Worm (Caenorhabditis elegans) whole organism, L3 larva: ENCODE measurements around the gene K02D10.4.

Experiments used
- R02D3.7 ChIP-seq: fragments of 150-350 bp; optimal IDR thresholded peaks from 2 replicates; lab custom pipeline; 2014; ENCODE audit warnings: missing biosample characterization, missing genetic modification characterization
- ZK546.5 ChIP-seq: sonication (generic microtip); optimal IDR thresholded peaks from 2 replicates; lab custom pipeline; 2017; ENCODE audit warnings: missing biosample characterization, missing genetic modification characterization
- aly-2 ChIP-seq: fragments of 150-350 bp; optimal IDR thresholded peaks from 2 replicates; lab custom pipeline; 2014; ENCODE audit warnings: missing biosample characterization, missing genetic modification characterization
- ama-1 ChIP-seq: fragments of 150-350 bp; optimal IDR thresholded peaks from 2 replicates; lab custom pipeline; 2018
- ceh-28 ChIP-seq: fragments of 150-350 bp; optimal IDR thresholded peaks from 2 replicates; lab custom pipeline; 2014; ENCODE audit warnings: missing biosample characterization, missing genetic modification reagents, missing genetic modification characterization
- daf-12 ChIP-seq: fragments of 150-350 bp; optimal IDR thresholded peaks from 2 replicates; lab custom pipeline; 2014; ENCODE audit warnings: missing biosample characterization, missing genetic modification reagents, missing genetic modification characterization
- egl-27 ChIP-seq: sonication (generic microtip); optimal IDR thresholded peaks from 4 replicates; lab custom pipeline; 2017; ENCODE audit warnings: missing biosample characterization, missing genetic modification reagents, missing genetic modification characterization
- egl-5 ChIP-seq: fragments of 150-350 bp; optimal IDR thresholded peaks from 2 replicates; lab custom pipeline; 2017; ENCODE audit warnings: missing biosample characterization, missing genetic modification reagents, missing genetic modification characterization, inconsistent platforms
- elt-1 ChIP-seq: fragments of 150-350 bp; optimal IDR thresholded peaks from 2 replicates; lab custom pipeline; 2014; ENCODE audit warnings: missing biosample characterization, missing genetic modification characterization
- elt-2 ChIP-seq: sonication (generic microtip); optimal IDR thresholded peaks from 2 replicates; lab custom pipeline; 2016; ENCODE audit warnings: missing genetic modification reagents, mild to moderate bottlenecking, missing genetic modification characterization, missing compliant biosample characterization
- elt-3 ChIP-seq, 3 experiments: fragments of 150-350 bp in 1 of 3; sonication (generic microtip) in 2 of 3; optimal IDR thresholded peaks; 2 replicates in 2 of 3; 4 replicates in 1 of 3; lab custom pipeline; 2014 to 2017; ENCODE audit warnings: missing biosample characterization in 3 of 3, missing genetic modification characterization in 3 of 3
- eor-1 ChIP-seq, 2 experiments: fragments of 150-350 bp; optimal IDR thresholded peaks; 2 replicates each; lab custom pipeline; 2014 to 2018; ENCODE audit warnings: missing biosample characterization in 2 of 2, missing genetic modification characterization in 2 of 2
- fkh-2 ChIP-seq: fragments of 150-350 bp; optimal IDR thresholded peaks from 2 replicates; lab custom pipeline; 2014; ENCODE audit warnings: missing biosample characterization, missing genetic modification reagents, missing genetic modification characterization
- fos-1 ChIP-seq: fragments of 150-350 bp; optimal IDR thresholded peaks from 2 replicates; lab custom pipeline; 2014; ENCODE audit warnings: missing biosample characterization, missing genetic modification characterization
- hmg-11 ChIP-seq: sonication (generic microtip); optimal IDR thresholded peaks from 2 replicates; lab custom pipeline; 2016; ENCODE audit warnings: missing genetic modification characterization, missing compliant biosample characterization
- jun-1 ChIP-seq: fragments of 150-350 bp; optimal IDR thresholded peaks from 2 replicates; lab custom pipeline; 2014; ENCODE audit warnings: missing biosample characterization, missing genetic modification reagents, missing genetic modification characterization
- lin-15B ChIP-seq: fragments of 150-350 bp; optimal IDR thresholded peaks from 2 replicates; lab custom pipeline; 2014; ENCODE audit warnings: missing biosample characterization, missing genetic modification characterization
- lin-39 ChIP-seq: fragments of 150-350 bp; optimal IDR thresholded peaks from 2 replicates; lab custom pipeline; 2018; ENCODE audit warnings: missing biosample characterization, missing genetic modification reagents, missing genetic modification characterization
- lsy-12 ChIP-seq: sonication (generic microtip); optimal IDR thresholded peaks from 2 replicates; lab custom pipeline; 2016; ENCODE audit warnings: mild to moderate bottlenecking, missing genetic modification characterization, missing compliant biosample characterization
- mdl-1 ChIP-seq: fragments of 150-350 bp; optimal IDR thresholded peaks from 2 replicates; lab custom pipeline; 2014; ENCODE audit warnings: missing biosample characterization, missing genetic modification characterization
- nfya-1 ChIP-seq: sonication (generic microtip); optimal IDR thresholded peaks from 2 replicates; lab custom pipeline; 2017; ENCODE audit warnings: missing genetic modification characterization, mild to moderate bottlenecking, missing compliant biosample characterization, antibody characterized with exemption, moderate library complexity; ENCODE audit not compliant: insufficient read depth
- nhr-11 ChIP-seq: fragments of 150-350 bp; optimal IDR thresholded peaks from 2 replicates; lab custom pipeline; 2014; ENCODE audit warnings: missing biosample characterization, missing genetic modification characterization
- nhr-12 ChIP-seq: fragments of 150-350 bp; optimal IDR thresholded peaks from 2 replicates; lab custom pipeline; 2014; ENCODE audit warnings: missing biosample characterization, missing genetic modification characterization
- nhr-23 ChIP-seq: fragments of 150-350 bp; optimal IDR thresholded peaks from 2 replicates; lab custom pipeline; 2014; ENCODE audit warnings: missing biosample characterization, missing genetic modification reagents, missing genetic modification characterization
- nhr-237 ChIP-seq: fragments of 150-350 bp; optimal IDR thresholded peaks from 2 replicates; lab custom pipeline; 2014; ENCODE audit warnings: missing biosample characterization, missing genetic modification characterization
- nhr-25 ChIP-seq: sonication (generic microtip); optimal IDR thresholded peaks from 2 replicates; lab custom pipeline; 2017; ENCODE audit warnings: missing biosample characterization, missing genetic modification characterization
- nhr-28 ChIP-seq: fragments of 150-350 bp; optimal IDR thresholded peaks from 2 replicates; lab custom pipeline; 2014; ENCODE audit warnings: missing biosample characterization, missing genetic modification characterization
- nhr-43 ChIP-seq: sonication (generic microtip); optimal IDR thresholded peaks from 2 replicates; lab custom pipeline; 2016; ENCODE audit warnings: mild to moderate bottlenecking, missing genetic modification characterization, missing compliant biosample characterization; ENCODE audit not compliant: poor library complexity, severe bottlenecking
- nhr-76 ChIP-seq: fragments of 150-350 bp; sonication (generic microtip); optimal IDR thresholded peaks from 5 replicates; lab custom pipeline; 2014; ENCODE audit warnings: missing biosample characterization, missing genetic modification characterization
- nhr-77 ChIP-seq: fragments of 150-350 bp; optimal IDR thresholded peaks from 2 replicates; lab custom pipeline; 2014; ENCODE audit warnings: missing biosample characterization, missing genetic modification characterization
- pha-4 ChIP-seq: fragments of 150-350 bp; optimal IDR thresholded peaks from 2 replicates; lab custom pipeline; 2014; ENCODE audit warnings: missing biosample characterization, missing genetic modification reagents, missing genetic modification characterization
- pqm-1 ChIP-seq: fragments of 150-350 bp; optimal IDR thresholded peaks from 2 replicates; lab custom pipeline; 2017; ENCODE audit warnings: missing biosample characterization, missing genetic modification characterization, inconsistent platforms
- sea-2 ChIP-seq: fragments of 150-350 bp; sonication (generic microtip); optimal IDR thresholded peaks from 4 replicates; lab custom pipeline; 2014; ENCODE audit warnings: missing biosample characterization, missing genetic modification reagents, missing genetic modification characterization
- skn-1 ChIP-seq: fragments of 150-350 bp; optimal IDR thresholded peaks from 2 replicates; lab custom pipeline; 2014; ENCODE audit warnings: missing biosample characterization, missing genetic modification characterization
- snpc-4 ChIP-seq: fragments of 150-350 bp; optimal IDR thresholded peaks from 2 replicates; lab custom pipeline; 2014; ENCODE audit warnings: missing biosample characterization, missing genetic modification characterization
- tbx-2 ChIP-seq: sonication (generic microtip); optimal IDR thresholded peaks from 2 replicates; lab custom pipeline; 2016; ENCODE audit warnings: mild to moderate bottlenecking, missing genetic modification characterization, missing compliant biosample characterization
- unc-62 ChIP-seq: fragments of 150-350 bp; sonication (generic microtip); optimal IDR thresholded peaks from 4 replicates; lab custom pipeline; 2014; ENCODE audit warnings: missing biosample characterization, missing genetic modification reagents, missing genetic modification characterization
- zag-1 ChIP-seq: fragments of 150-350 bp; optimal IDR thresholded peaks from 2 replicates; lab custom pipeline; 2014; ENCODE audit warnings: missing biosample characterization, missing genetic modification characterization
- ztf-11 ChIP-seq: fragments of 150-350 bp; optimal IDR thresholded peaks from 2 replicates; lab custom pipeline; 2014; ENCODE audit warnings: missing biosample characterization, missing genetic modification characterization

K02D10.4 gene

DNA sequence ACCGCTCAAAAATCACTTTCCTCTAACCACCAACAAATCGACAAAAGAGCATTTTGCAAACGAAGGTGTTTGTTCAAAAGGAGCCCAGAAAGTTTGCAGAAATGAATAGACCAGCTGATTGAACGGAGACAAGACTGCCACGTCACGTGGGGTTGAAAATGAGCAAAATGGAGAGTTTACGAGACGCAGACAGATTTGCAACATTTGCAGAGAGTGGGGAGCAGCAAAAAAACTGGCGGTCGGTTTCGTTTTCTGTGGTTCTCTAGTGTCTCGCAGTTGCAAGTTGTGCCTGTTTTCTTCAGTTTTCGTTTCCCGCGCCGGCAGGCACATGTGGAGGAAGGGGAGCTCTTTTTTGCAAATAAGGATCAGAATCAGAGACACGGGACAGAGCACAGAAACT, 5.6 kb upstream of the K02D10.4 start:
- TF ChIP-seq pqm-1 (tag; lab: Kevin White, UChicago) = peak; percentile 36
- peak; percentile 28 for TF ChIP-seq elt-2 (tag; lab: Kevin White, UChicago)
- TF ChIP-seq zag-1 = no peak
- TF ChIP-seq mdl-1 (tag; lab: Kevin White, UChicago) = peak; percentile 71
- peak; percentile 64 for TF ChIP-seq nfya-1 (tag; lab: Kevin White, UChicago)
- TF ChIP-seq R02D3.7 (tag; lab: Kevin White, UChicago) = no peak
- TF ChIP-seq pha-4 (tag; lab: Kevin White, UChicago) = peak; percentile 96
- TF ChIP-seq lin-39 (tag; lab: Kevin White, UChicago) = peak; percentile 80
- TF ChIP-seq jun-1 (tag; lab: Kevin White, UChicago) = peak; percentile 69
- no peak for TF ChIP-seq ceh-28 (tag; lab: Kevin White, UChicago)
- peak; percentile 27 for TF ChIP-seq lin-15B (tag; lab: Kevin White, UChicago)
- TF ChIP-seq nhr-11 (tag; lab: Kevin White, UChicago) = peak; percentile 36

DNA sequence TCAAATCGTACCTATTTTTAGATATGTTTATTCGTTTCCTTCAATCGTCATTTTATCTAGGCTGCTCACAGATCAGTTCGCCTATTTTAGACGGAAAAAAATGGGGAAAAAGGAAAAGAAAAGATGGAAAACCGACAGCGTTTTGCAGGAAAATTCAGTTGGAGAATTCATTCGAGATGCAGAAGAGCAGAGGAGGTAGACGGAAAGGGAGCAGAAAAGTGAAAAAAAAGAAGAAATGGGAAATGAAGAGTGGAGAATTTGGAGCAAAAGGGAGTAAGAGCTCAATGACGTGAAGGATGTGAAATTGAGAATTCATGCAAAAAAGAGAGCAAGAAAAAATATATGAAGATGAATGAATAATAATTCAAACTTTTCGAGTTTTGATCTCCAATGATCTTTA, 4.7 kb upstream of the K02D10.4 start:
- TF ChIP-seq lin-15B (tag; lab: Kevin White, UChicago) (no peak), egl-27 (tag; lab: Kevin White, UChicago) (no peak), sea-2 (GFP tag; lab: Kevin White, UChicago) (no peak), nhr-11 (tag; lab: Kevin White, UChicago) (no peak), fos-1 (no peak), aly-2 (no peak), R02D3.7 (tag; lab: Kevin White, UChicago) (no peak), jun-1 (tag; lab: Kevin White, UChicago) (no peak), mdl-1 (tag; lab: Kevin White, UChicago) (no peak), nhr-237 (no peak), ceh-28 (tag; lab: Kevin White, UChicago) (no peak), hmg-11 (tag; lab: Kevin White, UChicago) (no peak), nhr-25 (no peak), tbx-2 (tag; lab: Kevin White, UChicago) (no peak), pqm-1 (tag; lab: Kevin White, UChicago) (no peak)
- TF ChIP-seq, all 47 proteins: peak for 0

DNA sequence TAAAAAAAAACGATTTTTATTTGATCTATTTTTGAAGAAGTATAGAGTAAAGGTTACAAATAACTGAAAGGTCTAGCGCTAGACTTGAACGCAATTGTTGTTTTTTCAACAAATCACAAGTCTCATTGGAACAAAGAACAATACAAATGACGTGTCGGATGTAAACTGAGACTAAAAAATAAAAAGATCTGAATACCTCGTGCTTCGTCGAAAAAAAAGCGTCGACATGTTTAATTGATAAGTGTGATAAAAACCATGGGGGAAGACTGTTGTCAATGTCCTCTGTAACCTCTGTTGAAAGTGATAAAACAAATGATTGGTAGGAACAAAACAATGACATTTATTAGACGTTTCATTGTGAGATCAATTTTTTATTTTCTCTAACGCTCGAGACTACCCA, 2.9 kb upstream of the K02D10.4 start:
- TF ChIP-seq pqm-1 (tag; lab: Kevin White, UChicago) (peak; percentile 75), tbx-2 (tag; lab: Kevin White, UChicago) (no peak), jun-1 (tag; lab: Kevin White, UChicago) (peak; percentile 17), nhr-12 (tag; lab: Kevin White, UChicago) (no peak), nhr-25 (peak; percentile 10), nfya-1 (tag; lab: Kevin White, UChicago) (peak; percentile 21), elt-2 (tag; lab: Kevin White, UChicago) (peak; percentile 74), pha-4 (tag; lab: Kevin White, UChicago) (peak; percentile 6), nhr-28 (tag; lab: Kevin White, UChicago) (no peak)

DNA sequence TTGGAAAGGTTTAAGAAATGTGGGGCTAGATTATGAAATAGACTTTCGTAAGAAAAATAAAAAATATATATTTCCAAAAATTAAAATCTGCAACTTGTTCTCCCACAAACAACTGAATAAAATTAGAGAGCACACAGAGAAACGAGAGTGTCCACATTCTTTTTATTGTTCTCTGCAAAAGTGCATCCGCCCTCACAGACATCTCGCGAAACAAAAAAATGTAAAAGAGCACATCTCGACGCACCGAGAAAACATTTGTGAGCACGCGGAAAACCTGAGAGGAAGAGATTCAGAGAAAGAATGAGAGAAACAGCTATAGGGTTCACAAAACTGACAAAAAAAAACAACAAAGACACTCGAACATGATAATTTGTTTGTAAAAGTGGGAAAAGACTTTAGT, 2.3 kb upstream of the K02D10.4 start:
- TF ChIP-seq eor-1 (tag; optimal IDR thresholded peaks at IDR 0.05; lab: Kevin White, UChicago) = no peak
- no peak for TF ChIP-seq elt-3 (tag; optimal IDR thresholded peaks at IDR 0.05; lab: Kevin White, UChicago)
- TF ChIP-seq lin-39 (tag; lab: Kevin White, UChicago) = peak; percentile 68
- peak; percentile 62 for TF ChIP-seq nfya-1 (tag; lab: Kevin White, UChicago)
- TF ChIP-seq ZK546.5 (tag; lab: Kevin White, UChicago) = no peak
- TF ChIP-seq, all 47 proteins: peak for 2

DNA sequence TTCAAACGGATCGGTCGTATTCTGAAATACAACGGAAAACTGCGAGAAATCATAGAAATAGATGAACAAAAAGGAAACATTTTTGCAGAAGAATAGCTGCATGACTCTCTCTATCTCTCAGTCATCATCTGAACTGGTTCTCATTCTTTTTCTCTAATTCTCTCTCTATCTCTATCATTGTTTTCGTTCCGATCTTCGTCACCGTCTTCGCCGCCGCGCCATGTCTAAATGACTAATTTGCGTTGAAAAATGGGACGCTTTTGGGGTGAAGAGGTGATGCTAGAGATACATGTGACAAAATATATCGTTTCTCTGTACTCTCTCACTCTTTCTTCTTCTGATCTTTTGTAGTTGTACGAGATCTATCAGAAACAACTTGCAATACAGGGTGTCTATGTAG, 661 bp upstream of the K02D10.4 start:
- peak; percentile 44 for TF ChIP-seq fos-1
- no peak for TF ChIP-seq egl-27 (tag; lab: Kevin White, UChicago)
- TF ChIP-seq egl-5 (tag; lab: Kevin White, UChicago) = peak; percentile 78
- no peak for TF ChIP-seq ztf-11 (tag; lab: Kevin White, UChicago)
- peak; percentile 97 for TF ChIP-seq nhr-23
- peak; percentile 62 for TF ChIP-seq lin-39 (tag; lab: Kevin White, UChicago)
- no peak for TF ChIP-seq nhr-76 (tag; lab: Kevin White, UChicago)
- TF ChIP-seq unc-62 = no peak
- no peak for TF ChIP-seq elt-2 (tag; lab: Kevin White, UChicago)
- TF ChIP-seq fkh-2 (tag; lab: Kevin White, UChicago) = no peak
- TF ChIP-seq lsy-12 = no peak
- no peak for TF ChIP-seq nhr-28 (tag; lab: Kevin White, UChicago)
- TF ChIP-seq snpc-4 = no peak
- no peak for TF ChIP-seq zag-1
- TF ChIP-seq mdl-1 (tag; lab: Kevin White, UChicago) = peak; percentile 78
- no peak for TF ChIP-seq nhr-237
- peak; percentile 81 for TF ChIP-seq nhr-43 (tag; lab: Kevin White, UChicago)
- no peak for TF ChIP-seq ama-1 (lab: Kevin White, UChicago)
- no peak for TF ChIP-seq R02D3.7 (tag; lab: Kevin White, UChicago)
- peak; percentile 93 for TF ChIP-seq nhr-25
- TF ChIP-seq daf-12 (tag; lab: Kevin White, UChicago) = no peak
- TF ChIP-seq skn-1 (tag; lab: Kevin White, UChicago) = peak; percentile 23
- no peak for TF ChIP-seq nhr-77 (tag; lab: Kevin White, UChicago)
- TF ChIP-seq nfya-1 (tag; lab: Kevin White, UChicago) = peak; percentile 55
- no peak for TF ChIP-seq ZK546.5 (tag; lab: Kevin White, UChicago)
- peak; percentile 48 for TF ChIP-seq elt-1 (tag; lab: Kevin White, UChicago)
- peak; percentile 8 for TF ChIP-seq lin-15B (tag; lab: Kevin White, UChicago)
- TF ChIP-seq tbx-2 (tag; lab: Kevin White, UChicago) = peak; percentile 21
